Fruit fly (Drosophila melanogaster) whole organism, wandering third instar larva: ENCODE measurements around the gene CG4375.

Source experiments
- Abd-B ChIP-seq: fragments of >200 bp; optimal IDR thresholded peaks from 2 replicates; lab custom pipeline; 2017; ENCODE audit warnings: missing biosample characterization, missing genetic modification characterization
- CG32264 ChIP-seq: fragments of 200-800 bp; sonication (Bioruptor generic); optimal IDR thresholded peaks from 2 replicates; lab custom pipeline; 2016; ENCODE audit warnings: missing biosample characterization, missing genetic modification characterization
- CG9705 ChIP-seq: fragments of 200-800 bp; sonication (Bioruptor generic); optimal IDR thresholded peaks from 2 replicates; lab custom pipeline; 2018; ENCODE audit warnings: missing biosample characterization, mild to moderate bottlenecking, missing genetic modification characterization
- CrebA ChIP-seq: fragments of 200-800 bp; sonication (Bioruptor generic); optimal IDR thresholded peaks from 2 replicates; lab custom pipeline; 2016; ENCODE audit warnings: missing biosample characterization, mild to moderate bottlenecking, missing genetic modification characterization, borderline replicate concordance
- Dif ChIP-seq: fragments of 200-275, 200-300 bp; sonication (Bioruptor generic); optimal IDR thresholded peaks from 2 replicates; lab custom pipeline; 2018; ENCODE audit warnings: missing biosample characterization, missing genetic modification characterization; ENCODE audit not compliant: partially characterized antibody
- GATAd ChIP-seq: sonication (Bioruptor generic); optimal IDR thresholded peaks from 2 replicates; lab custom pipeline; 2016; ENCODE audit warnings: missing biosample characterization, missing genetic modification characterization
- HLH106 ChIP-seq: fragments of 200-800 bp; optimal IDR thresholded peaks from 3 replicates; lab custom pipeline; 2019; ENCODE audit warnings: missing biosample characterization, mild to moderate bottlenecking, missing genetic modification characterization, moderate library complexity
- Hnf4 ChIP-seq: fragments of 200-800 bp; sonication (Bioruptor generic); optimal IDR thresholded peaks from 2 replicates; lab custom pipeline; 2016; ENCODE audit warnings: missing biosample characterization, mild to moderate bottlenecking, missing genetic modification characterization
- Hr78 ChIP-seq: fragments of >200 bp; optimal IDR thresholded peaks from 2 replicates; lab custom pipeline; 2017; ENCODE audit warnings: missing biosample characterization, missing genetic modification characterization
- Hr83 ChIP-seq: fragments of 200-300 bp; sonication (Bioruptor generic); optimal IDR thresholded peaks from 2 replicates; lab custom pipeline; 2016; ENCODE audit warnings: missing biosample characterization, mild to moderate bottlenecking, missing genetic modification characterization, moderate library complexity; ENCODE audit not compliant: poor library complexity, severe bottlenecking
- Jra ChIP-seq: sonication (Bioruptor generic); optimal IDR thresholded peaks from 2 replicates; lab custom pipeline; 2016; ENCODE audit warnings: missing biosample characterization, missing genetic modification characterization
- Mio ChIP-seq: sonication (Bioruptor generic); optimal IDR thresholded peaks from 2 replicates; lab custom pipeline; 2016; ENCODE audit warnings: missing biosample characterization, missing genetic modification characterization
- N ChIP-seq: fragments of >200 bp; optimal IDR thresholded peaks from 2 replicates; lab custom pipeline; 2018; ENCODE audit warnings: missing biosample characterization, missing external identifiers, missing genetic modification characterization
- OdsH ChIP-seq: fragments of 200-800 bp; sonication (Bioruptor generic); optimal IDR thresholded peaks from 2 replicates; lab custom pipeline; 2016; ENCODE audit warnings: missing biosample characterization, mild to moderate bottlenecking, missing genetic modification characterization
- Rel ChIP-seq, 2 experiments: fragments of 200-800 bp; sonication (Bioruptor generic) in 1 of 2; optimal IDR thresholded peaks; 2 replicates in 1 of 2; 3 replicates in 1 of 2; lab custom pipeline; 2016 to 2019; ENCODE audit warnings: mild to moderate bottlenecking in 2 of 2, missing biosample characterization in 2 of 2, missing genetic modification characterization in 2 of 2, moderate library complexity in 1 of 2
- Sp1 ChIP-seq: fragments of 200-800 bp; sonication (Bioruptor generic); optimal IDR thresholded peaks from 3 replicates; lab custom pipeline; 2019; ENCODE audit warnings: missing biosample characterization, mild to moderate bottlenecking, missing genetic modification characterization, moderate library complexity
- Vsx2 ChIP-seq: fragments of 200-300, 225-300 bp; sonication (Bioruptor generic); optimal IDR thresholded peaks from 2 replicates; lab custom pipeline; 2018; ENCODE audit warnings: missing biosample characterization, missing genetic modification characterization; ENCODE audit not compliant: partially characterized antibody
- br ChIP-seq: fragments of 200-800 bp; sonication (Bioruptor generic); optimal IDR thresholded peaks from 2 replicates; lab custom pipeline; 2016; ENCODE audit warnings: missing biosample characterization, missing genetic modification characterization
- brk ChIP-seq: fragments of 200-800 bp; sonication (Bioruptor generic); optimal IDR thresholded peaks from 2 replicates; lab custom pipeline; 2016; ENCODE audit warnings: missing biosample characterization, mild to moderate bottlenecking, missing genetic modification characterization
- dl ChIP-seq, 2 experiments: fragments of 175-275, 200-275 bp in 1 of 2; fragments of 200-275 bp in 1 of 2; sonication (Bioruptor generic); optimal IDR thresholded peaks; lab custom pipeline; 2018; ENCODE audit warnings: mild to moderate bottlenecking in 2 of 2, missing biosample characterization in 2 of 2, missing genetic modification characterization in 2 of 2, moderate library complexity in 2 of 2; ENCODE audit not compliant: partially characterized antibody in 2 of 2, insufficient read depth in 1 of 2
- dmrt93B ChIP-seq: fragments of 200-800 bp; sonication (Bioruptor generic); optimal IDR thresholded peaks from 2 replicates; lab custom pipeline; 2018; ENCODE audit warnings: missing biosample characterization, mild to moderate bottlenecking, missing genetic modification characterization
- ey ChIP-seq: fragments of 200-800 bp; sonication (Bioruptor generic); optimal IDR thresholded peaks from 2 replicates; lab custom pipeline; 2016; ENCODE audit warnings: missing biosample characterization, missing genetic modification characterization
- foxo ChIP-seq, 2 experiments: fragments of 200-800 bp; sonication (Bioruptor generic); optimal IDR thresholded peaks; 2 replicates in 1 of 2; 3 replicates in 1 of 2; lab custom pipeline; 2016 to 2017; ENCODE audit warnings: missing biosample characterization in 2 of 2, missing genetic modification characterization in 2 of 2
- fru ChIP-seq: fragments of 200-800 bp; sonication (Bioruptor generic); optimal IDR thresholded peaks from 3 replicates; lab custom pipeline; 2016; ENCODE audit warnings: missing biosample characterization, mild to moderate bottlenecking, missing genetic modification characterization
- h ChIP-seq: fragments of 200-800 bp; sonication (Bioruptor generic); optimal IDR thresholded peaks from 3 replicates; lab custom pipeline; 2016; ENCODE audit warnings: missing biosample characterization, mild to moderate bottlenecking, missing genetic modification characterization
- lola ChIP-seq: fragments of >200 bp; optimal IDR thresholded peaks from 2 replicates; lab custom pipeline; 2017; ENCODE audit warnings: missing biosample characterization, missing genetic modification characterization
- pan ChIP-seq: fragments of >200 bp; optimal IDR thresholded peaks from 2 replicates; lab custom pipeline; 2017
- psq ChIP-seq: fragments of 200-800 bp; sonication (Bioruptor generic); optimal IDR thresholded peaks from 3 replicates; lab custom pipeline; 2017; ENCODE audit warnings: missing biosample characterization, mild to moderate bottlenecking, missing genetic modification characterization, moderate library complexity
- rgr ChIP-seq: fragments of 200-800 bp; sonication (Bioruptor generic); optimal IDR thresholded peaks from 3 replicates; lab custom pipeline; 2016; ENCODE audit warnings: missing biosample characterization, mild to moderate bottlenecking, missing genetic modification characterization
- sv ChIP-seq: fragments of 200-800 bp; sonication (Bioruptor generic); optimal IDR thresholded peaks from 3 replicates; lab custom pipeline; 2016; ENCODE audit warnings: missing biosample characterization, missing genetic modification characterization
- tai ChIP-seq: sonication (Bioruptor generic); optimal IDR thresholded peaks from 2 replicates; lab custom pipeline; 2016; ENCODE audit warnings: missing biosample characterization, missing genetic modification characterization
- usp ChIP-seq: fragments of >200 bp; optimal IDR thresholded peaks from 2 replicates; lab custom pipeline; 2017; ENCODE audit warnings: missing biosample characterization, missing genetic modification characterization
- woc ChIP-seq: sonication (Bioruptor generic); optimal IDR thresholded peaks from 2 replicates; lab custom pipeline; 2016; ENCODE audit warnings: missing biosample characterization, mild to moderate bottlenecking, missing genetic modification characterization

The CG4375 gene

DNA sequence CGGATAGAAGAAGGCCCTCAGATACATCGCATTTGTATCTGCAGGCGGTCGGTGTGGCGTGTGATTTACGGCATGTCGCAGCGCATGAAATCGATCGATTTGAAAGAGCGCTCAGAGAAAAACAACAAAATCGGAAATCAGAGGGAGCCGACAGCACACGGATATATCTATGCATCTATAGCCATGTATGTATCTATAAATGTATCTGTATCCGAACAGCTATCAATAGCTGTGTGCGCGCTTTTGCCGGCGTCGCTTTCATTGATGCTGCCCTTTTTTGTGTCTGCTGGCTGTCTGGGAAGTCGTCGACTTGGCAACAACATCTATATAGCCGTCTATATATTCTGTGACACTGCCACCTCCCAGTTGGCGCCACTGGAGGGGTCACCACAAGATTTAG is 37.8 kb upstream of the CG4375 start:
- TF ChIP-seq lola (GFP tag; lab: Kevin White, UChicago): no peak
- TF ChIP-seq Hr78 (GFP tag; lab: Kevin White, UChicago): no peak
- no peak for TF ChIP-seq N (GFP tag; lab: Kevin White, UChicago)
- TF ChIP-seq Hr83 (GFP tag; lab: Kevin White, UChicago): no peak
- TF ChIP-seq Hnf4 (GFP tag; lab: Kevin White, UChicago): no peak
- no peak for TF ChIP-seq dmrt93B (GFP tag; lab: Kevin White, UChicago)
- TF ChIP-seq psq: no peak
- TF ChIP-seq CG32264: no peak
- no peak for TF ChIP-seq fru (GFP tag; lab: Kevin White, UChicago)
- TF ChIP-seq pan: no peak
- no peak for TF ChIP-seq br (GFP tag; lab: Kevin White, UChicago)
- TF ChIP-seq OdsH (GFP tag; lab: Kevin White, UChicago): no peak
- no peak for TF ChIP-seq woc (GFP tag; lab: Kevin White, UChicago)
- no peak for TF ChIP-seq CrebA (GFP tag; lab: Kevin White, UChicago)

DNA sequence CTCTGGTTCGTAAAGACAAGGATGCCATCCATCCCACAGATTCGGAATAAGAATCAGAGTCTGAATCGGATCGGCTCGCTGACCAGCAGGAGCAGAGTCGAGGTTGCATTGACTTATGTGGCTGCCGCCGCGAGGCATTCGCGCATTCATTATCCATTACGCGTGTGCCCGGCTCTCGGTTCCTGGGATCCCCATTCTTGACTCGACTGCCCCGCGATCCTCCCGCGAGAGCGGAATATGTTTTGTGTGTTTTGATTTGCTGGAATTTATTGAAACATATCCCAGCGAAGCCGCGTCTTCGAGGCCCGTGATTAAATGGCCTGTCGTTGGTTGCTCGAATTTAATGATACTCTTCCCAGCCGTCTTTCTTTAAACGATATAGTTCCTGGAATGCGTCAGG is 37.0 kb upstream of the CG4375 start:
- TF ChIP-seq Rel (GFP tag; optimal IDR thresholded peaks at IDR 0.05; lab: Kevin White, UChicago) (no peak), Rel (tag; optimal IDR thresholded peaks at IDR 0.05; lab: Kevin White, UChicago) (peak; percentile 95), CG32264 (no peak)

DNA sequence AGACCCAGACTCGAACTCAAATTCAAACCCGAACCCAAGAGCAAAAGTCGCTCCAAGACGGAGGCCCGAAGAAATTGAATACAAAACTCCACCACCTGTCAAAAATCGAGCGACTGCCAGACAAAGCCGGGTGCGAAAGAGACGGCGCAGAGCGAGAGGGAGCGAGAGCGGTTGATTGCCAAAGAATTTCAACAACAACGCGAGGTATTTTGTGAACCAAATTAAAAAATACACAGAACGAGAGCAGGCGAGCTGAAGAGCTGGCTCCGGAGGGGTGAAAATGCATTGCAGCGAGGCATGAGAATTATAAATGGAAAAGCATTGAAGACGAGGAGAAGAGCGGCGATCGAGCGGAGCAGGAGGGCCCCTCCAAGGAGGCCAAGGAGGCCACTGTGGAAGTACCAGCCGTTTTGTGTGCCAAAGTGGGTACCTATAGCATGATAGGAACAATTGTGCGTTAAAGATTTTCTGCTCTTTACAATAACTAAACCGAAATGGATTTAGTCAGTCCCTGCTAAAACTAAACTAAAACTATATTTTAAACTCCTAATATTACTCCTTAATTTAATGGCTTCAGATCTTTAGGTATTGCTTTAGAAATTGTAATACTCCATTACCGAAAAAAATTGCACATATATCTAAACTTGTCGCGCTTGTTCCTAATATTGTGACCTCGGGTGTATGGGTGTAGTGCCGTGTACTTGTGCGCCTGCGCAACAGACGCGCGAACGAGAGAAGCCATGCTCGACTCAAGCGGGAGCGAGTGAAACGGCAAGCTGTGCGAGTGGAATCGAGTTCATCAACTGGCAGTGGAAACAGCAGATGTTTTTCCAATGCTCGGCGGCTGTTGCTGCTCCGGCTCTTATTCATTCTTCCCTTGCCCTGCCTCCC is 36.0 kb upstream of the CG4375 start:
- peak; percentile 50 for TF ChIP-seq Hr83 (GFP tag; lab: Kevin White, UChicago)
- peak; percentile 83 for TF ChIP-seq ey (GFP tag; lab: Kevin White, UChicago)
- TF ChIP-seq br (GFP tag; lab: Kevin White, UChicago): peak; percentile 79
- no peak for TF ChIP-seq Abd-B (GFP tag; lab: Kevin White, UChicago)
- TF ChIP-seq tai (GFP tag; lab: Kevin White, UChicago): no peak
- TF ChIP-seq Jra: peak; percentile 37
- peak; percentile 26 for TF ChIP-seq Rel (GFP tag; optimal IDR thresholded peaks at IDR 0.05; lab: Kevin White, UChicago)
- peak; percentile 36 for TF ChIP-seq Rel (tag; optimal IDR thresholded peaks at IDR 0.05; lab: Kevin White, UChicago)
- no peak for TF ChIP-seq GATAd (GFP tag; lab: Kevin White, UChicago)
- TF ChIP-seq Sp1: peak; percentile 82
- peak; percentile 60 for TF ChIP-seq Vsx2 (GFP tag; lab: Kevin White, UChicago)
- peak; percentile 69 for TF ChIP-seq psq
- TF ChIP-seq foxo (GFP tag; optimal IDR thresholded peaks at IDR 0.05; lab: Kevin White, UChicago): peak in 1 of 2 experiments; percentile 82
- TF ChIP-seq usp: no peak
- TF ChIP-seq Dif (GFP tag; lab: Kevin White, UChicago): no peak
- TF ChIP-seq rgr (GFP tag; lab: Kevin White, UChicago): peak; percentile 66
- TF ChIP-seq Hnf4 (GFP tag; lab: Kevin White, UChicago): peak; percentile 43
- peak; percentile 86 for TF ChIP-seq CG9705 (GFP tag; lab: Kevin White, UChicago)
- TF ChIP-seq woc (GFP tag; lab: Kevin White, UChicago): peak; percentile 87
- TF ChIP-seq brk (GFP tag; lab: Kevin White, UChicago): peak; percentile 74
- peak; percentile 71 for TF ChIP-seq OdsH (GFP tag; lab: Kevin White, UChicago)
- TF ChIP-seq pan: no peak
- no peak for TF ChIP-seq Mio (GFP tag; lab: Kevin White, UChicago)
- peak; percentile 85 for TF ChIP-seq fru (GFP tag; lab: Kevin White, UChicago)
- peak; percentile 82 for TF ChIP-seq h (GFP tag; lab: Kevin White, UChicago)
- TF ChIP-seq HLH106 (tag; lab: Kevin White, UChicago): peak; percentile 87
- peak in 1 of 2 experiments; percentile 15 for TF ChIP-seq dl (GFP tag; optimal IDR thresholded peaks at IDR 0.05; lab: Kevin White, UChicago; ENCODE audit: insufficient read depth in 1 of 2, partially characterized antibody in 2 of 2)
- TF ChIP-seq N (GFP tag; lab: Kevin White, UChicago): no peak
- TF ChIP-seq lola (GFP tag; lab: Kevin White, UChicago): no peak
- TF ChIP-seq sv (GFP tag; lab: Kevin White, UChicago): peak; percentile 3
- peak; percentile 57 for TF ChIP-seq CG32264
- no peak for TF ChIP-seq CrebA (GFP tag; lab: Kevin White, UChicago)
- TF ChIP-seq dmrt93B (GFP tag; lab: Kevin White, UChicago): peak; percentile 74
